Fruit fly (Drosophila melanogaster): ENCODE results near the gene CG5466.

Gene CG5466

dm6 chr3R:20579816-20580215 is 37.9 kb upstream of the CG5466 start, which contains the start of the genes EloB and Srp14 (continued):
- peak; percentile 28 for TF ChIP-seq wek (GFP tag; optimal IDR thresholded peaks at IDR 0.05)
- TF ChIP-seq CG12391 (tag; optimal IDR thresholded peaks at IDR 0.05) = peak; percentile 92
- TF ChIP-seq exex (tag; optimal IDR thresholded peaks at IDR 0.05) = no peak
- TF ChIP-seq dpn (GFP tag; optimal IDR thresholded peaks at IDR 0.05) = peak; percentile 78 to 83
- no peak for TF ChIP-seq ash1 (GFP tag; optimal IDR thresholded peaks at IDR 0.05)
- TF ChIP-seq MESR4 (GFP tag; optimal IDR thresholded peaks at IDR 0.05) = peak; percentile 90
- peak; percentile 82 for TF ChIP-seq ems (GFP tag; optimal IDR thresholded peaks at IDR 0.05)
- no peak for TF ChIP-seq Ravus (GFP tag; IDR thresholded peaks at IDR 0.05)
- TF ChIP-seq CG5180 (GFP tag; optimal IDR thresholded peaks at IDR 0.05) = no peak
- TF ChIP-seq sens (GFP tag) = peak; percentile 96
- peak; percentile 75 for TF ChIP-seq CG4404 (GFP tag; IDR thresholded peaks at IDR 0.05)
- TF ChIP-seq CG8281 (tag; optimal IDR thresholded peaks at IDR 0.05) = no peak
- TF ChIP-seq stwl (tag; optimal IDR thresholded peaks at IDR 0.05) = peak; percentile 83
- TF ChIP-seq Xbp1 (GFP tag; optimal IDR thresholded peaks at IDR 0.05) = peak; percentile 88
- TF ChIP-seq tll (GFP tag; optimal IDR thresholded peaks at IDR 0.05) = peak in 1 of 2 experiments; percentile 28
- TF ChIP-seq dati (GFP tag; IDR thresholded peaks at IDR 0.05) = no peak
- TF ChIP-seq CG8089 (GFP tag; optimal IDR thresholded peaks at IDR 0.05) = peak; percentile 60
- TF ChIP-seq dan (GFP tag; IDR thresholded peaks at IDR 0.05) = no peak
- no peak for TF ChIP-seq Neu2 (GFP tag; optimal IDR thresholded peaks at IDR 0.05; ENCODE audit: borderline replicate concordance)
- TF ChIP-seq H15 (GFP tag; IDR thresholded peaks at IDR 0.05) = peak; percentile 72
- TF ChIP-seq fu2 (GFP tag; optimal IDR thresholded peaks at IDR 0.05) = peak; percentile 73
- peak; percentile 64; the same call in 2 of the 3 replicates for TF ChIP-seq Mrtf (GFP tag; IDR thresholded peaks at IDR 0.05)
- peak; percentile 86 for TF ChIP-seq CG34422 (GFP tag; IDR thresholded peaks at IDR 0.05)
- TF ChIP-seq TFAM (GFP tag; optimal IDR thresholded peaks at IDR 0.05) = peak; percentile 69
- TF ChIP-seq sr (GFP tag; IDR thresholded peaks at IDR 0.05) = 0 out of 3 replicates have a peak, but pooled peaks have one; percentile 23
- 0 out of 3 replicates have a peak, but pooled peaks have one; percentile 13 for TF ChIP-seq CG3726 (GFP tag; IDR thresholded peaks at IDR 0.05)
- TF ChIP-seq CG32532 (GFP tag; IDR thresholded peaks at IDR 0.05) = peak; percentile 89
- no peak for TF ChIP-seq sens-2 (GFP tag; IDR thresholded peaks at IDR 0.05)
- peak; percentile 20 for TF ChIP-seq NC2α (GFP tag; optimal IDR thresholded peaks at IDR 0.05)
- peak; percentile 87 for TF ChIP-seq CG13775 (GFP tag; optimal IDR thresholded peaks at IDR 0.05)
- no peak for TF ChIP-seq usp (GFP tag; optimal IDR thresholded peaks at IDR 0.05)
- peak; percentile 55 for TF ChIP-seq cato (GFP tag; optimal IDR thresholded peaks at IDR 0.05; ENCODE audit: borderline replicate concordance)
- peak; percentile 86 for TF ChIP-seq CG9817 (tag; optimal IDR thresholded peaks at IDR 0.05)
- peak; percentile 71 for TF ChIP-seq scrt (GFP tag; optimal IDR thresholded peaks at IDR 0.05)
- no peak for TF ChIP-seq abd-A (tag; optimal IDR thresholded peaks at IDR 0.05)
- peak; percentile 87 for TF ChIP-seq gro (GFP tag; optimal IDR thresholded peaks at IDR 0.05)
- TF ChIP-seq Ada2b (GFP tag; IDR thresholded peaks at IDR 0.05) = peak; percentile 72
- peak; percentile 85 for TF ChIP-seq PHDP (tag; optimal IDR thresholded peaks at IDR 0.05)
- TF ChIP-seq CG3995 (GFP tag; optimal IDR thresholded peaks at IDR 0.05) = peak; percentile 32
- TF ChIP-seq NC2β (GFP tag; optimal IDR thresholded peaks at IDR 0.05) = peak; percentile 86
- TF ChIP-seq lov (optimal IDR thresholded peaks at IDR 0.05) = no peak
- no peak for TF ChIP-seq lov (GFP tag; IDR thresholded peaks at IDR 0.05)
- TF ChIP-seq jigr1 (GFP tag; IDR thresholded peaks at IDR 0.05) = no peak
- no peak for TF ChIP-seq lab (GFP tag; optimal IDR thresholded peaks at IDR 0.05)
- peak; percentile 44; the same call in 1 of the 2 replicates for TF ChIP-seq Taf1 (GFP tag; IDR thresholded peaks at IDR 0.05)
- TF ChIP-seq CG10979 (tag; optimal IDR thresholded peaks at IDR 0.05) = peak; percentile 67
- peak; percentile 70 for TF ChIP-seq shn (GFP tag; optimal IDR thresholded peaks at IDR 0.05)
- 0 out of 2 replicates have a peak, but pooled peaks have one; percentile 40 for TF ChIP-seq dimm (GFP tag; IDR thresholded peaks at IDR 0.05)
- TF ChIP-seq insv (GFP tag; optimal IDR thresholded peaks at IDR 0.05) = peak in 1 of 2 experiments; percentile 52
- TF ChIP-seq gfzf (GFP tag; optimal IDR thresholded peaks at IDR 0.05) = peak; percentile 78
- TF ChIP-seq CG17385 (GFP tag; optimal IDR thresholded peaks at IDR 0.05) = peak; percentile 73
